Fruit fly (Drosophila melanogaster) whole organism, prepupa: ENCODE measurements around the gene CG18787.

Experiments
- Blimp-1 ChIP-seq: fragments of 200-800 bp; sonication (Bioruptor generic); optimal IDR thresholded peaks from 3 replicates; lab custom pipeline; 2017; ENCODE audit warnings: missing biosample characterization, missing genetic modification characterization, mild to moderate bottlenecking, moderate library complexity, missing genetic modification reagents
- CG10669 ChIP-seq: fragments of 200-800 bp; sonication (Bioruptor generic); optimal IDR thresholded peaks from 3 replicates; lab custom pipeline; 2018; ENCODE audit warnings: missing biosample characterization, mild to moderate bottlenecking, missing genetic modification characterization, moderate library complexity
- CG15336 ChIP-seq: fragments of 200-800 bp; sonication (Bioruptor generic); IDR thresholded peaks from 2 replicates; pipeline ENCODE4 v1.3.6; 2022; ENCODE audit warnings: missing biosample characterization, missing genetic modification characterization
- CG1621 ChIP-seq: fragments of 200-800 bp; sonication (Bioruptor generic); optimal IDR thresholded peaks from 3 replicates; lab custom pipeline; 2018; ENCODE audit warnings: missing biosample characterization, mild to moderate bottlenecking, missing genetic modification characterization
- CG34406 ChIP-seq: fragments of 200-800 bp; sonication (Bioruptor generic); optimal IDR thresholded peaks from 3 replicates; lab custom pipeline; 2016; ENCODE audit warnings: missing biosample characterization, missing genetic modification characterization
- CG6854 ChIP-seq: fragments of 200-800 bp; sonication (Bioruptor generic); optimal IDR thresholded peaks from 2 replicates; lab custom pipeline; 2017; ENCODE audit warnings: missing biosample characterization, mild to moderate bottlenecking, missing genetic modification characterization
- Gug ChIP-seq: fragments of 200-800 bp; sonication (Bioruptor generic); IDR thresholded peaks from 2 replicates; pipeline ENCODE4 v1.3.6; 2022; ENCODE audit warnings: missing biosample characterization, missing genetic modification characterization
- Hr39 ChIP-seq: fragments of 200-800 bp; sonication (Bioruptor generic); optimal IDR thresholded peaks from 2 replicates; lab custom pipeline; 2016; ENCODE audit warnings: missing biosample characterization, missing genetic modification characterization
- Lpt ChIP-seq: fragments of 200-800 bp; sonication (Bioruptor generic); optimal IDR thresholded peaks from 3 replicates; lab custom pipeline; 2016; ENCODE audit warnings: missing biosample characterization, missing genetic modification characterization
- Met ChIP-seq: fragments of 200-800 bp; sonication (Bioruptor generic); optimal IDR thresholded peaks from 3 replicates; lab custom pipeline; 2016; ENCODE audit warnings: missing biosample characterization, missing genetic modification characterization
- eg ChIP-seq: fragments of 200-800 bp; sonication (Bioruptor generic); IDR thresholded peaks from 3 replicates; pipeline ENCODE4 v1.3.6; 2022; ENCODE audit warnings: missing biosample characterization, missing genetic modification characterization
- fd85E ChIP-seq: fragments of 200-800 bp; sonication (Bioruptor generic); optimal IDR thresholded peaks from 3 replicates; lab custom pipeline; 2016; ENCODE audit warnings: missing biosample characterization, missing genetic modification characterization
- spab ChIP-seq: fragments of 200-800 bp; sonication (Bioruptor generic); optimal IDR thresholded peaks from 2 replicates; lab custom pipeline; 2017; ENCODE audit warnings: missing biosample characterization, mild to moderate bottlenecking, missing genetic modification characterization, missing genetic modification reagents
- vri ChIP-seq: fragments of 200-800 bp; sonication (Bioruptor generic); optimal IDR thresholded peaks from 3 replicates; lab custom pipeline; 2016; ENCODE audit warnings: missing biosample characterization, mild to moderate bottlenecking, missing genetic modification characterization

- TF ChIP-seq CG10669 = no peak
- TF ChIP-seq Blimp-1 (GFP tag; lab: Kevin White, UChicago) = no peak
- TF ChIP-seq spab (GFP tag; lab: Kevin White, UChicago) = no peak
- no peak for TF ChIP-seq Gug (GFP tag; lab: Robert Waterston, UW)
- no peak for TF ChIP-seq fd85E
- no peak for TF ChIP-seq Hr39
- no peak for TF ChIP-seq vri (GFP tag; lab: Kevin White, UChicago)
- no peak for TF ChIP-seq CG6854
- TF ChIP-seq CG1621 (tag; lab: Kevin White, UChicago) = no peak
- no peak for TF ChIP-seq CG34406 (GFP tag; lab: Kevin White, UChicago)
- TF ChIP-seq eg (GFP tag; lab: Robert Waterston, UW) = no peak
- no peak for TF ChIP-seq Met (GFP tag; lab: Kevin White, UChicago)
- no peak for TF ChIP-seq Lpt (GFP tag; lab: Kevin White, UChicago)
- TF ChIP-seq CG15336 (GFP tag; lab: Robert Waterston, UW) = no peak
Observed at dm6 chr2L:12027435-12027834, 28.3 kb upstream of the CG18787 start, which contains the start of gene dmGlut.
